Worm (Caenorhabditis elegans) whole organism, young adult: ENCODE data around the gene nhr-129.

Experiments used
- akir-1 ChIP-seq: fragments of 200-800 bp; sonication (Bioruptor generic); optimal IDR thresholded peaks from 2 replicates; lab custom pipeline; 2018; ENCODE audit warnings: mild to moderate bottlenecking, missing genetic modification characterization, moderate library complexity, missing compliant biosample characterization
- ama-1 ChIP-seq, 3 experiments: fragments of 150-350 bp in 1 of 3; sonication (generic microtip) in 2 of 3; optimal IDR thresholded peaks; 2 replicates each; lab custom pipeline; 2014 to 2018; ENCODE audit warnings: missing biosample characterization in 2 of 3, missing genetic modification characterization in 2 of 3, missing genetic modification reagents in 2 of 3
- attf-6 ChIP-seq: fragments of 200-800 bp; sonication (Bioruptor generic); IDR thresholded peaks from 2 replicates; pipeline ENCODE4 v1.3.6; 2022; ENCODE audit warnings: missing genetic modification reagents, missing genetic modification characterization, missing compliant biosample characterization
- cebp-2 ChIP-seq: fragments of 200-800 bp; sonication (Bioruptor generic); IDR thresholded peaks from 2 replicates; pipeline ENCODE4 v1.3.6; 2022; ENCODE audit warnings: missing genetic modification characterization, missing compliant biosample characterization
- ceh-100 ChIP-seq: fragments of 200-800 bp; sonication (Bioruptor generic); IDR thresholded peaks from 2 replicates; pipeline ENCODE4 v1.3.6; 2022; ENCODE audit warnings: missing genetic modification reagents, missing genetic modification characterization, missing compliant biosample characterization
- lin-35 ChIP-seq, 3 experiments: fragments of 150-350 bp in 2 of 3; sonication (generic microtip) in 1 of 3; optimal IDR thresholded peaks; 2 replicates each; lab custom pipeline; 2014 to 2018; ENCODE audit warnings: missing biosample characterization in 3 of 3, missing genetic modification characterization in 3 of 3, missing genetic modification reagents in 3 of 3
- lin-54 ChIP-seq: fragments of 200-800 bp; sonication (Bioruptor generic); optimal IDR thresholded peaks from 2 replicates; lab custom pipeline; 2018; ENCODE audit warnings: mild to moderate bottlenecking, missing genetic modification characterization, missing compliant biosample characterization
- nhr-90 ChIP-seq: sonication (generic microtip); optimal IDR thresholded peaks from 2 replicates; lab custom pipeline; 2016; ENCODE audit warnings: missing genotype, mild to moderate bottlenecking, missing genetic modification characterization, missing compliant biosample characterization
- snpc-1.3 ChIP-seq: sonication (generic microtip); optimal IDR thresholded peaks from 2 replicates; lab custom pipeline; 2017; ENCODE audit warnings: missing genetic modification characterization, mild to moderate bottlenecking, missing compliant biosample characterization, antibody characterized with exemption, moderate library complexity, missing genotype, missing genetic modification reagents; ENCODE audit not compliant: insufficient read depth
- snpc-4 ChIP-seq, 5 experiments: fragments of 150-350 bp in 1 of 5; sonication (generic microtip) in 4 of 5; optimal IDR thresholded peaks; 2 replicates each; lab custom pipeline; 2014 to 2018; ENCODE audit warnings: missing genetic modification characterization in 5 of 5, missing biosample characterization in 3 of 5, antibody characterized with exemption in 2 of 5, mild to moderate bottlenecking in 2 of 5, missing compliant biosample characterization in 2 of 5, missing genotype in 2 of 5, moderate library complexity in 2 of 5, missing genetic modification reagents in 1 of 5
- somi-1 ChIP-seq: fragments of 200-800 bp; sonication (Bioruptor generic); optimal IDR thresholded peaks from 2 replicates; lab custom pipeline; 2018; ENCODE audit warnings: mild to moderate bottlenecking, missing genetic modification characterization, missing compliant biosample characterization
- sptf-2 ChIP-seq: fragments of 200-800 bp; sonication (Bioruptor generic); optimal IDR thresholded peaks from 2 replicates; lab custom pipeline; 2018; ENCODE audit warnings: mild to moderate bottlenecking, missing genetic modification characterization, missing compliant biosample characterization
- zfh-2 ChIP-seq: fragments of 200-800 bp; sonication (Bioruptor generic); conservative IDR thresholded peaks from 2 replicates; pipeline ENCODE4 v1.3.6; 2022; ENCODE audit warnings: missing genetic modification reagents, missing genetic modification characterization, missing compliant biosample characterization

ce11 chrV:13350302-13350701, 19.5 kb upstream of the nhr-129 start:
- TF ChIP-seq lin-54 (GFP tag; lab: Kevin White, UChicago), result no peak
- TF ChIP-seq somi-1 (GFP tag; lab: Kevin White, UChicago), result no peak
- TF ChIP-seq ama-1 (optimal IDR thresholded peaks at IDR 0.05; lab: Kevin White, UChicago), result no peak
- TF ChIP-seq ama-1 (GFP tag; optimal IDR thresholded peaks at IDR 0.05; lab: Kevin White, UChicago), result no peak
- TF ChIP-seq snpc-1.3 (tag; lab: Kevin White, UChicago), result no peak
- TF ChIP-seq sptf-2 (GFP tag; lab: Kevin White, UChicago), result no peak
- no peak for TF ChIP-seq snpc-4 (GFP tag; optimal IDR thresholded peaks at IDR 0.05; lab: Kevin White, UChicago)
- no peak for TF ChIP-seq snpc-4 (tag; optimal IDR thresholded peaks at IDR 0.05; lab: Kevin White, UChicago)
- no peak for TF ChIP-seq akir-1 (GFP tag; lab: Kevin White, UChicago)
- no peak for TF ChIP-seq attf-6 (GFP tag; lab: Robert Waterston, UW)
- TF ChIP-seq ceh-100 (GFP tag; lab: Robert Waterston, UW), result no peak
- TF ChIP-seq lin-35 (GFP tag; optimal IDR thresholded peaks at IDR 0.05; lab: Kevin White, UChicago), result no peak
- TF ChIP-seq cebp-2 (GFP tag; lab: Robert Waterston, UW), result no peak
- TF ChIP-seq zfh-2 (GFP tag; lab: Robert Waterston, UW), result no peak
- no peak for TF ChIP-seq nhr-90 (tag; lab: Kevin White, UChicago)
